Worm (Caenorhabditis elegans): ENCODE results near the gene nog-1.

nog-1 gene

DNA sequence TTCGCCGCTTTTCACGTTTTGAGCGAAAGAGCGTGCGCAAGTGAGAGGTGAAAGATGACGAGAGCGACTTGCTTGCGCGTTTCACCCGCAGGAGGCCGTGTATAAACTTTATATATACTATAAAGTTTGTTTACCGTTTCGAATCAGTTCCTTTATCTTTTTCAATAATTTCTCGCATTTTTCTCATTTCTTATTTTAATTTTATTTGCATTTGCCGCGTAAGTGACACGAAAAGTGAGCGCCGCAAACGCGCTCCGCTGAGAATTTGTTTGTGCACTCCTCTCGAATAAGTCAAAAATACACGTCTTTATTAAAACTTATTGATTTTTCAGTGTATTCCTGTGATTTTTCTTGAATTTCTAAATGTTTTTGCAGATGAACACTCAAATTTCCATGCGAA lies 49.9 kb downstream of the nog-1 start, which contains the start of gene mrpl-55 (continued):
- TF ChIP-seq snpc-1.2 (GFP tag; IDR thresholded peaks at IDR 0.05) (0 out of 2 replicates have a peak, but pooled peaks have one; percentile 32), Y48G9A.11 (GFP tag; IDR thresholded peaks at IDR 0.05) (no peak), aly-2 (tag; optimal IDR thresholded peaks at IDR 0.05) (no peak), zfp-3 (GFP tag; conservative IDR thresholded peaks at IDR 0.05) (no peak), D1046.2 (GFP tag; IDR thresholded peaks at IDR 0.05) (no peak), aha-1 (tag) (peak; percentile 99), mdt-29 (GFP tag; IDR thresholded peaks at IDR 0.05) (no peak), lim-7 (GFP tag; IDR thresholded peaks at IDR 0.05) (no peak), lsy-2 (tag; optimal IDR thresholded peaks at IDR 0.05) (peak; percentile 66 to 93), lin-15B (tag; optimal IDR thresholded peaks at IDR 0.05) (no peak), dpl-1 (GFP tag; optimal IDR thresholded peaks at IDR 0.05) (peak; percentile 95), nhr-28 (tag; optimal IDR thresholded peaks at IDR 0.05) (peak; percentile 76), daf-19 (GFP tag; conservative IDR thresholded peaks at IDR 0.05) (no peak), unc-62 (GFP tag; optimal IDR thresholded peaks at IDR 0.05 in 1 of 2) (no peak), unc-62 (tag; optimal IDR thresholded peaks at IDR 0.05) (no peak), ceh-20 (GFP tag; IDR thresholded peaks at IDR 0.05) (0 out of 2 replicates have a peak, but pooled peaks have one; percentile 60), F10B5.3 (tag; optimal IDR thresholded peaks at IDR 0.05) (no peak), mxl-3 (GFP tag; optimal IDR thresholded peaks at IDR 0.05) (peak; percentile 1), ceh-28 (tag; optimal IDR thresholded peaks at IDR 0.05) (peak; percentile 6), ZK546.5 (tag; optimal IDR thresholded peaks at IDR 0.05) (no peak), lin-13 (GFP tag; optimal IDR thresholded peaks at IDR 0.05) (peak; percentile 80), nhr-25 (tag; optimal IDR thresholded peaks at IDR 0.05; ENCODE audit: borderline replicate concordance, insufficient read depth) (peak; percentile 24), zag-1 (tag; optimal IDR thresholded peaks at IDR 0.05) (no peak), rbr-2 (tag; optimal IDR thresholded peaks at IDR 0.05) (peak; percentile 82), hmg-1.1 (GFP tag; IDR thresholded peaks at IDR 0.05) (peak; percentile 71), skn-1 (tag; optimal IDR thresholded peaks at IDR 0.05) (no peak), set-16 (GFP tag; IDR thresholded peaks at IDR 0.05) (no peak), mep-1 (tag; optimal IDR thresholded peaks at IDR 0.05) (peak; percentile 88)

ce11 chrIV:445377-445776 lies 51.7 kb downstream of the nog-1 start, which contains the start of gene dpm-1:
Gene dpm-1, plus strand, starts transcription at chrIV:445677.
- TF ChIP-seq aha-1 (tag): no peak
- no peak for TF ChIP-seq nhr-11 (tag; optimal IDR thresholded peaks at IDR 0.05)
- no peak for TF ChIP-seq unc-62 (GFP tag; optimal IDR thresholded peaks at IDR 0.05 in 1 of 2)
- TF ChIP-seq unc-62 (tag; optimal IDR thresholded peaks at IDR 0.05): no peak
- no peak for TF ChIP-seq Y48G9A.11 (GFP tag; IDR thresholded peaks at IDR 0.05)
- TF ChIP-seq daf-16 (GFP tag; optimal IDR thresholded peaks at IDR 0.05): no peak
- no peak for TF ChIP-seq daf-16 (tag; optimal IDR thresholded peaks at IDR 0.05)
- no peak for TF ChIP-seq ctbp-1 (GFP tag; IDR thresholded peaks at IDR 0.05)
- TF ChIP-seq spr-3 (GFP tag; optimal IDR thresholded peaks at IDR 0.05): no peak
- TF ChIP-seq lir-3 (tag; optimal IDR thresholded peaks at IDR 0.05): no peak
- no peak for TF ChIP-seq lin-1 (GFP tag; IDR thresholded peaks at IDR 0.05)
- TF ChIP-seq set-16 (GFP tag; IDR thresholded peaks at IDR 0.05): no peak
- no peak for TF ChIP-seq lin-38 (GFP tag; IDR thresholded peaks at IDR 0.05)
- no peak for TF ChIP-seq nhr-6 (tag; optimal IDR thresholded peaks at IDR 0.05)
- TF ChIP-seq dmd-9 (GFP tag; IDR thresholded peaks at IDR 0.05): no peak
- TF ChIP-seq pha-4 (GFP tag; IDR thresholded peaks at IDR 0.05): no peak
- no peak for TF ChIP-seq pha-4 (tag; optimal IDR thresholded peaks at IDR 0.05)
- no peak for TF ChIP-seq snpc-1.2 (GFP tag; IDR thresholded peaks at IDR 0.05)
- TF ChIP-seq ceh-82 (tag; optimal IDR thresholded peaks at IDR 0.05): no peak
- no peak for TF ChIP-seq Y75B8A.6 (GFP tag; IDR thresholded peaks at IDR 0.05)

Data from whole organism, L4 larva.